Fruit fly (Drosophila melanogaster) whole organism, embryonic: ENCODE data around the gene Cyp4ac3.

ENCODE experiments used
- Antp ChIP-seq: fragments of 200-800 bp; sonication (Bioruptor generic); optimal IDR thresholded peaks from 3 replicates; lab custom pipeline; 2016; ENCODE audit warnings: missing biosample characterization, missing genetic modification characterization
- Blimp-1 ChIP-seq: fragments of 200-800 bp; sonication (Bioruptor generic); optimal IDR thresholded peaks from 3 replicates; lab custom pipeline; 2018; ENCODE audit warnings: missing biosample characterization, missing genetic modification characterization, mild to moderate bottlenecking, moderate library complexity, missing genetic modification reagents
- CG10462 ChIP-seq: fragments of 200-800 bp; sonication (Bioruptor generic); optimal IDR thresholded peaks from 2 replicates; lab custom pipeline; 2016; ENCODE audit warnings: missing biosample characterization, missing genetic modification characterization
- CG11504 ChIP-seq: fragments of 200-800 bp; sonication (Bioruptor generic); optimal IDR thresholded peaks from 3 replicates; lab custom pipeline; 2019; ENCODE audit warnings: missing biosample characterization, mild to moderate bottlenecking, missing genetic modification characterization, moderate library complexity
- CG11696 ChIP-seq: fragments of 200-800 bp; sonication (Bioruptor generic); IDR thresholded peaks from 2 replicates; pipeline ENCODE4 v1.3.6; 2022; ENCODE audit warnings: missing biosample characterization, missing genetic modification characterization
- CG11723 ChIP-seq: fragments of 200-800 bp; sonication (Bioruptor generic); optimal IDR thresholded peaks from 2 replicates; lab custom pipeline; 2017; ENCODE audit warnings: missing biosample characterization, mild to moderate bottlenecking, missing genetic modification characterization
- CG14710 ChIP-seq: fragments of 200-800 bp; sonication (Bioruptor generic); optimal IDR thresholded peaks from 3 replicates; lab custom pipeline; 2019; ENCODE audit warnings: missing biosample characterization, mild to moderate bottlenecking, missing genetic modification characterization, moderate library complexity
- CG15696 ChIP-seq: fragments of 200-800 bp; sonication (Bioruptor generic); optimal IDR thresholded peaks from 2 replicates; lab custom pipeline; 2019; ENCODE audit warnings: missing biosample characterization, mild to moderate bottlenecking, missing genetic modification characterization, moderate library complexity
- CG16813 ChIP-seq: fragments of 200-800 bp; sonication (Bioruptor generic); IDR thresholded peaks from 3 replicates; pipeline ENCODE4 v1.3.6; 2022; ENCODE audit warnings: missing biosample characterization, missing genetic modification characterization; ENCODE audit not compliant: partially characterized antibody
- CG16863 ChIP-seq: fragments of 200-800 bp; sonication (Bioruptor generic); optimal IDR thresholded peaks from 3 replicates; lab custom pipeline; 2016; ENCODE audit warnings: missing biosample characterization, missing genetic modification characterization
- CG17361 ChIP-seq: fragments of 200-800 bp; sonication (Bioruptor generic); IDR thresholded peaks from 3 replicates; pipeline ENCODE4 v1.3.6; 2022; ENCODE audit warnings: missing biosample characterization, missing genetic modification characterization
- CG17612 ChIP-seq: fragments of 200-800 bp; sonication (Bioruptor generic); IDR thresholded peaks from 2 replicates; pipeline ENCODE4 v1.3.6; 2022; ENCODE audit warnings: missing biosample characterization, missing genetic modification characterization
- CG18262 ChIP-seq: fragments of 200-800 bp; optimal IDR thresholded peaks from 3 replicates; lab custom pipeline; 2019; ENCODE audit warnings: missing biosample characterization, mild to moderate bottlenecking, missing genetic modification characterization, moderate library complexity
- CG1832 ChIP-seq: fragments of 200-800 bp; sonication (Bioruptor generic); optimal IDR thresholded peaks from 2 replicates; lab custom pipeline; 2017; ENCODE audit warnings: missing biosample characterization, mild to moderate bottlenecking, missing genetic modification characterization, inconsistent platforms
- CG2120 ChIP-seq: fragments of 200-800 bp; sonication (Bioruptor generic); optimal IDR thresholded peaks from 3 replicates; lab custom pipeline; 2016; ENCODE audit warnings: missing biosample characterization, missing genetic modification characterization
- CG2199 ChIP-seq: fragments of 200-800 bp; sonication (Bioruptor generic); IDR thresholded peaks from 3 replicates; pipeline ENCODE4 v1.3.6; 2022; ENCODE audit warnings: missing biosample characterization, missing genetic modification characterization
- CG2678 ChIP-seq: fragments of 200-800 bp; sonication (Bioruptor generic); optimal IDR thresholded peaks from 3 replicates; lab custom pipeline; 2019; ENCODE audit warnings: missing biosample characterization, mild to moderate bottlenecking, missing genetic modification characterization, moderate library complexity
- CG31441 ChIP-seq: fragments of 200-800 bp; sonication (Bioruptor generic); IDR thresholded peaks from 2 replicates; pipeline ENCODE4 v1.3.6; 2022; ENCODE audit warnings: missing biosample characterization, missing genetic modification characterization
- CG4424 ChIP-seq: fragments of 200-800 bp; sonication (Bioruptor generic); optimal IDR thresholded peaks from 3 replicates; lab custom pipeline; 2016; ENCODE audit warnings: missing biosample characterization, missing genetic modification characterization
- CG4730 ChIP-seq: fragments of 200-800 bp; sonication (Bioruptor generic); IDR thresholded peaks from 2 replicates; pipeline ENCODE4 v1.3.6; 2022; ENCODE audit warnings: missing biosample characterization, missing genetic modification characterization
- CG5180 ChIP-seq: fragments of 200-800 bp; sonication (Bioruptor generic); optimal IDR thresholded peaks from 3 replicates; lab custom pipeline; 2017; ENCODE audit warnings: missing biosample characterization, missing genetic modification characterization, mild to moderate bottlenecking, moderate library complexity, missing genetic modification reagents
- CG5953 ChIP-seq: fragments of 200-800 bp; sonication (Bioruptor generic); IDR thresholded peaks from 2 replicates; pipeline ENCODE4 v1.3.6; 2022; ENCODE audit warnings: missing biosample characterization, missing genetic modification characterization
- CG8359 ChIP-seq: fragments of 200-800 bp; sonication (Bioruptor generic); optimal IDR thresholded peaks from 2 replicates; lab custom pipeline; 2017; ENCODE audit warnings: missing biosample characterization, mild to moderate bottlenecking, missing genetic modification characterization, borderline replicate concordance
- CG9609 ChIP-seq: fragments of 200-800 bp; sonication (Bioruptor generic); optimal IDR thresholded peaks from 3 replicates; lab custom pipeline; 2016; ENCODE audit warnings: missing biosample characterization, missing genetic modification characterization
- CG9932 ChIP-seq: fragments of 200-800 bp; sonication (Bioruptor generic); IDR thresholded peaks from 2 replicates; pipeline ENCODE4 v1.3.6; 2022; ENCODE audit warnings: missing biosample characterization, missing genetic modification characterization
- D ChIP-seq, 2 experiments: fragments of 200-800 bp in 1 of 2; fragments of >200 bp in 1 of 2; sonication (Bioruptor generic) in 1 of 2; optimal IDR thresholded peaks; 2 replicates in 1 of 2; 3 replicates in 1 of 2; lab custom pipeline; 2017; ENCODE audit warnings: mild to moderate bottlenecking in 1 of 2, missing biosample characterization in 1 of 2, missing genetic modification characterization in 1 of 2, missing genetic modification reagents in 1 of 2
- Dbx ChIP-seq: fragments of 200-800 bp; sonication (Bioruptor generic); IDR thresholded peaks from 3 replicates; pipeline ENCODE4 v1.3.6; 2022; ENCODE audit warnings: missing biosample characterization, missing genetic modification characterization
- E2f1 ChIP-seq: fragments of 200-800 bp; sonication (Bioruptor generic); IDR thresholded peaks from 2 replicates; pipeline ENCODE4 v1.3.6; 2022; ENCODE audit warnings: missing biosample characterization, missing genetic modification characterization
- Fer3 ChIP-seq: fragments of 200-800 bp; sonication (Bioruptor generic); optimal IDR thresholded peaks from 2 replicates; lab custom pipeline; 2018; ENCODE audit warnings: missing biosample characterization, mild to moderate bottlenecking, missing genetic modification characterization, moderate library complexity
- HLH54F ChIP-seq: fragments of 200-800 bp; sonication (Bioruptor generic); optimal IDR thresholded peaks from 3 replicates; lab custom pipeline; 2016; ENCODE audit warnings: missing biosample characterization, missing genetic modification characterization
- Rx ChIP-seq: fragments of 200-800 bp; sonication (Bioruptor generic); IDR thresholded peaks from 2 replicates; pipeline ENCODE4 v1.3.6; 2022; ENCODE audit warnings: missing biosample characterization, missing genetic modification characterization
- br ChIP-seq: fragments of >200 bp; optimal IDR thresholded peaks from 2 replicates; lab custom pipeline; 2017
- da ChIP-seq: fragments of 200-800 bp; sonication (Bioruptor generic); optimal IDR thresholded peaks from 2 replicates; lab custom pipeline; 2016; ENCODE audit warnings: missing biosample characterization, missing genetic modification characterization
- dmrt99B ChIP-seq: fragments of 200-800 bp; sonication (Bioruptor generic); optimal IDR thresholded peaks from 2 replicates; lab custom pipeline; 2018; ENCODE audit warnings: missing biosample characterization, mild to moderate bottlenecking, missing genetic modification characterization, moderate library complexity
- ems ChIP-seq: fragments of 200-800 bp; sonication (Bioruptor generic); optimal IDR thresholded peaks from 3 replicates; lab custom pipeline; 2016; ENCODE audit warnings: missing biosample characterization, missing genetic modification characterization
- en ChIP-seq: fragments of 200-800 bp; sonication (Bioruptor generic); optimal IDR thresholded peaks from 2 replicates; lab custom pipeline; 2016; ENCODE audit warnings: missing biosample characterization, missing genetic modification characterization
- esg ChIP-seq: fragments of 200-800 bp; sonication (Bioruptor generic); conservative IDR thresholded peaks from 2 replicates; pipeline ENCODE4 v1.3.6; 2022; ENCODE audit warnings: missing biosample characterization, missing genetic modification characterization
- grau ChIP-seq: fragments of 200-800 bp; optimal IDR thresholded peaks from 3 replicates; lab custom pipeline; 2019; ENCODE audit warnings: missing biosample characterization, mild to moderate bottlenecking, missing genetic modification characterization, moderate library complexity
- h ChIP-seq: fragments of >200 bp; optimal IDR thresholded peaks from 2 replicates; lab custom pipeline; 2017
- hb ChIP-seq: fragments of 200-800 bp; sonication (Bioruptor generic); IDR thresholded peaks from 3 replicates; pipeline ENCODE4 v1.3.6; 2022; ENCODE audit warnings: missing biosample characterization, missing genetic modification characterization; ENCODE audit not compliant: partially characterized antibody
- lab ChIP-seq: fragments of 200-800 bp; sonication (Bioruptor generic); optimal IDR thresholded peaks from 3 replicates; lab custom pipeline; 2017; ENCODE audit warnings: missing biosample characterization, missing genetic modification characterization, mild to moderate bottlenecking, moderate library complexity, missing genetic modification reagents
- mam ChIP-seq: fragments of 200-800 bp; sonication (Bioruptor generic); optimal IDR thresholded peaks from 3 replicates; lab custom pipeline; 2016; ENCODE audit warnings: missing biosample characterization, missing genetic modification characterization
- nerfin-1 ChIP-seq: fragments of 200-800 bp; sonication (Bioruptor generic); optimal IDR thresholded peaks from 3 replicates; lab custom pipeline; 2019; ENCODE audit warnings: missing biosample characterization, mild to moderate bottlenecking, missing genetic modification characterization, moderate library complexity
- pb ChIP-seq: fragments of 200-800 bp; sonication (Bioruptor generic); optimal IDR thresholded peaks from 3 replicates; lab custom pipeline; 2016; ENCODE audit warnings: missing biosample characterization, missing genetic modification characterization
- phol ChIP-seq: fragments of 200-800 bp; sonication (Bioruptor generic); optimal IDR thresholded peaks from 3 replicates; lab custom pipeline; 2018; ENCODE audit warnings: missing biosample characterization, mild to moderate bottlenecking, missing genetic modification characterization, moderate library complexity
- pzg ChIP-seq: fragments of 200-800 bp; sonication (Bioruptor generic); optimal IDR thresholded peaks from 3 replicates; lab custom pipeline; 2018; ENCODE audit warnings: missing biosample characterization, mild to moderate bottlenecking, missing genetic modification characterization, moderate library complexity
- shn ChIP-seq: fragments of 200-800 bp; sonication (Bioruptor generic); optimal IDR thresholded peaks from 3 replicates; lab custom pipeline; 2016; ENCODE audit warnings: missing biosample characterization, missing genetic modification characterization
- sisA ChIP-seq: fragments of 200-800 bp; sonication (Bioruptor generic); IDR thresholded peaks from 2 replicates; pipeline ENCODE4 v1.3.6; 2022; ENCODE audit warnings: missing biosample characterization, missing genetic modification characterization
- stc ChIP-seq: fragments of 200-800 bp; sonication (Bioruptor generic); IDR thresholded peaks from 2 replicates; pipeline ENCODE4 v1.3.6; 2022; ENCODE audit warnings: missing biosample characterization, missing genetic modification characterization
- tup ChIP-seq: fragments of 200-800 bp; sonication (Bioruptor generic); optimal IDR thresholded peaks from 2 replicates; lab custom pipeline; 2016; ENCODE audit warnings: missing biosample characterization, mild to moderate bottlenecking, missing genetic modification characterization, moderate library complexity
- zfh1 ChIP-seq: fragments of 200-800 bp; sonication (Bioruptor generic); IDR thresholded peaks from 3 replicates; pipeline ENCODE4 v1.3.6; 2022; ENCODE audit warnings: missing biosample characterization, missing genetic modification characterization

Gene Cyp4ac3

DNA sequence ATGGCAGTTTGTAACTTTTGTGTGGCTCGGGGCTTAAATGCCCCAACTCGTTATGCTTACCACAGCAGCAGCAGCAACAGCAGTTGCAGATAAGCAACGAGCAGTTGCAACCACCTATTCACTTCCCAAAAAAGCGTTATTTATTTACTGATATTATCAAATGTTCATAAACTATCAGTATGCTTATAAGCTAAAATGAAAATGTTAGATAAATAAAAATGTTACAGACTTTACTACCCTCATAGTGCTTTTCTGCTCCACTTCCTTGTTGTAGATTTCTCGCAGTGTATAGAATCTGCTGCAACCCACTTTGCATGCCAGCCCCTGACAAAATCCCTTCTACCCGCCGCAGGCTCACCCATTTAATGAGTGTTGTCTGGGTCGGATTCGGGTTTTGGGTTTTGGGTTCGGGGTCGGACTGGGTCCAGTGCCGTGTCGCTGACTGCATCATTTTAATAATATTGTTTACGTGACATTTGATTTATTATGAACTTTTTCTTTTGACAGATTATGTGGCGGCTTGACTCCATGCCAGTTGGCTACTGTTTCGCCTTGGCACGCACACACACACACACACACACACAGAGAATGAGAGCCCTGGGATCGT lies 14.1 kb upstream of the Cyp4ac3 start (continued):
- TF ChIP-seq Dbx (GFP tag; lab: Robert Waterston, UW) (no peak), mam (GFP tag; lab: Kevin White, UChicago) (no peak), esg (GFP tag; lab: Robert Waterston, UW) (no peak), da (GFP tag; lab: Kevin White, UChicago) (no peak), HLH54F (no peak), Rx (GFP tag; lab: Robert Waterston, UW) (no peak), en (GFP tag; lab: Kevin White, UChicago) (no peak), sisA (GFP tag; lab: Robert Waterston, UW) (no peak), h (lab: Kevin White, UChicago) (no peak), CG4424 (GFP tag; lab: Kevin White, UChicago) (peak; percentile 2), CG11723 (GFP tag; lab: Kevin White, UChicago) (no peak), CG2199 (GFP tag; lab: Robert Waterston, UW) (no peak), hb (no peak), pb (no peak), Blimp-1 (GFP tag; lab: Kevin White, UChicago) (peak; percentile 20), grau (no peak), CG1832 (GFP tag; lab: Kevin White, UChicago) (no peak), Fer3 (tag; lab: Kevin White, UChicago) (no peak), CG9932 (GFP tag; lab: Robert Waterston, UW) (no peak), phol (tag; lab: Kevin White, UChicago) (peak; percentile 23), CG17361 (no peak), zfh1 (0 out of 3 replicates have a peak, but pooled peaks have one; percentile 41), CG4730 (GFP tag; lab: Robert Waterston, UW) (no peak), CG9609 (GFP tag; lab: Kevin White, UChicago) (no peak), CG5180 (GFP tag; lab: Kevin White, UChicago) (no peak), tup (GFP tag; lab: Kevin White, UChicago) (no peak), CG31441 (peak; percentile 26; the same call in 1 of the 2 replicates), D (optimal IDR thresholded peaks at IDR 0.05; lab: Kevin White, UChicago) (no peak), D (GFP tag; optimal IDR thresholded peaks at IDR 0.05; lab: Kevin White, UChicago) (peak; percentile 6), CG15696 (tag; lab: Kevin White, UChicago) (no peak), pzg (GFP tag; lab: Kevin White, UChicago) (no peak), CG11696 (GFP tag; lab: Robert Waterston, UW) (no peak), stc (GFP tag; lab: Robert Waterston, UW) (no peak), ems (GFP tag; lab: Kevin White, UChicago) (no peak), CG18262 (tag; lab: Kevin White, UChicago) (peak; percentile 23), lab (GFP tag; lab: Kevin White, UChicago) (no peak), br (lab: Kevin White, UChicago) (no peak), CG2678 (tag; lab: Kevin White, UChicago) (peak; percentile 2), Antp (GFP tag; lab: Kevin White, UChicago) (no peak), CG5953 (GFP tag; lab: Robert Waterston, UW) (no peak), nerfin-1 (tag; lab: Kevin White, UChicago) (no peak), CG2120 (no peak), dmrt99B (tag; lab: Kevin White, UChicago) (peak; percentile 13), shn (GFP tag; lab: Kevin White, UChicago) (no peak), CG11504 (tag; lab: Kevin White, UChicago) (peak; percentile 26), E2f1 (GFP tag; lab: Robert Waterston, UW) (no peak), CG8359 (GFP tag; lab: Kevin White, UChicago) (peak; percentile 8), CG10462 (no peak), CG17612 (GFP tag; lab: Robert Waterston, UW) (no peak), CG14710 (tag; lab: Kevin White, UChicago) (peak; percentile 15), CG16863 (GFP tag; lab: Kevin White, UChicago) (no peak), CG16813 (GFP tag; lab: Robert Waterston, UW) (no peak)
